Worm (Caenorhabditis elegans) whole organism, late embryonic: ENCODE data around the gene srh-33.

Source experiments
- C38D4.7 ChIP-seq: fragments of 200-800 bp; sonication (Bioruptor generic); optimal IDR thresholded peaks from 2 replicates; lab custom pipeline; 2018; ENCODE audit warnings: mild to moderate bottlenecking, missing genetic modification characterization, moderate library complexity, missing compliant biosample characterization
- ceh-24 ChIP-seq: sonication (generic microtip); optimal IDR thresholded peaks from 2 replicates; lab custom pipeline; 2016; ENCODE audit warnings: mild to moderate bottlenecking, missing genetic modification characterization, missing compliant biosample characterization
- ceh-30 ChIP-seq: fragments of 150-350 bp; optimal IDR thresholded peaks from 2 replicates; lab custom pipeline; 2014; ENCODE audit warnings: missing biosample characterization, missing genetic modification characterization
- fax-1 ChIP-seq: sonication (generic microtip); optimal IDR thresholded peaks from 2 replicates; lab custom pipeline; 2016; ENCODE audit warnings: missing genotype, missing genetic modification characterization, missing compliant biosample characterization

DNA sequence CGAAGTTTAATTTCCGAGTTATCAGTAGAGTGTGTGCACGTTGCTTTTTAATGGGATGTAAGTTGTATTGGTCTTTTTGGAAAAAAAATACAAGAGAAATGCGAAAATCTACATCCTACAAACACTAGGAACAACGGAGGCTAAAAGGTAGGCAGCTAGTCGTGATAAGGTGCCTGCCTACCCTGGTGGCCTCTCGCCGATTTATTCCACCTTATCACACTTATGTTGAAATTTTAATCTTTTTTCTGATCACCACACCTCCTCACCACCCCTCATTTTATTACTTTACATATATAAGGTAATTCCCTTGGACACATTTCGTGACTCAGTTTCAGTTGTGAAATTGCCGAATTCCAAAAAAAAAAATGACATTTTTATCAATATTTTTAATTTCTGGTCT lies 21.0 kb downstream of the srh-33 start, which contains the start of gene dod-20:
- TF ChIP-seq ceh-24 (no peak), C38D4.7 (GFP tag; lab: Kevin White, UChicago) (no peak), fax-1 (tag; lab: Kevin White, UChicago) (no peak), ceh-30 (tag; lab: Kevin White, UChicago) (no peak)
